Fruit fly (Drosophila melanogaster): ENCODE data around the gene CG6729.

CG6729 gene

dm6 chr2L:10703281-10703680, 40.5 kb downstream of the CG6729 start, which contains the start of gene CG6415 (continued):
- TF ChIP-seq CG33213 (GFP tag; optimal IDR thresholded peaks at IDR 0.05) (peak; percentile 44), Dip2 (GFP tag; IDR thresholded peaks at IDR 0.05) (no peak), CG31441 (GFP tag; IDR thresholded peaks at IDR 0.05) (peak; percentile 76), schlank (tag; optimal IDR thresholded peaks at IDR 0.05) (peak; percentile 25), HmgD (GFP tag; optimal IDR thresholded peaks at IDR 0.05) (no peak), fu2 (GFP tag; optimal IDR thresholded peaks at IDR 0.05) (peak; percentile 61), Deaf1 (tag; optimal IDR thresholded peaks at IDR 0.05) (no peak), sug (tag; optimal IDR thresholded peaks at IDR 0.05) (peak; percentile 92), pho (GFP tag; optimal IDR thresholded peaks at IDR 0.05) (peak; percentile 54), crol (GFP tag; IDR thresholded peaks at IDR 0.05) (0 out of 2 replicates have a peak, but pooled peaks have one; percentile 21), tgo (GFP tag; IDR thresholded peaks at IDR 0.05) (peak; percentile 71), Antp (GFP tag; optimal IDR thresholded peaks at IDR 0.05) (peak; percentile 56), CG15011 (GFP tag; optimal IDR thresholded peaks at IDR 0.05) (peak; percentile 46), CG6854 (GFP tag; optimal IDR thresholded peaks at IDR 0.05) (peak; percentile 47), CG8924 (tag; optimal IDR thresholded peaks at IDR 0.05) (peak; percentile 76), ken (GFP tag; IDR thresholded peaks at IDR 0.05) (peak; percentile 68), CG10654 (GFP tag; optimal IDR thresholded peaks at IDR 0.05) (peak; percentile 57), CG6175 (GFP tag; IDR thresholded peaks at IDR 0.05) (no peak), NC2β (GFP tag; optimal IDR thresholded peaks at IDR 0.05) (peak; percentile 48), her (GFP tag; optimal IDR thresholded peaks at IDR 0.05) (peak; percentile 76), CG3838 (GFP tag; optimal IDR thresholded peaks at IDR 0.05) (no peak), chm (GFP tag; IDR thresholded peaks at IDR 0.05) (peak; percentile 61; the same call in 1 of the 2 replicates), ara (GFP tag; IDR thresholded peaks at IDR 0.05) (peak; percentile 75), kay (GFP tag; optimal IDR thresholded peaks at IDR 0.05) (peak; percentile 11), grn (GFP tag; optimal IDR thresholded peaks at IDR 0.05) (peak; percentile 19), CG4282 (GFP tag; optimal IDR thresholded peaks at IDR 0.05) (no peak), CG8388 (GFP tag; optimal IDR thresholded peaks at IDR 0.05) (peak; percentile 72), BtbVII (GFP tag; optimal IDR thresholded peaks at IDR 0.05) (peak; percentile 73), CG9932 (GFP tag; IDR thresholded peaks at IDR 0.05) (peak; percentile 36; the same call in 1 of the 2 replicates), CTCF (GFP tag; optimal IDR thresholded peaks at IDR 0.05) (no peak), eve (GFP tag; optimal IDR thresholded peaks at IDR 0.05) (no peak), PHDP (tag; optimal IDR thresholded peaks at IDR 0.05) (peak; percentile 80), Optix (GFP tag; IDR thresholded peaks at IDR 0.05) (peak; percentile 42; the same call in 1 of the 3 replicates), nmo (GFP tag; optimal IDR thresholded peaks at IDR 0.05) (peak; percentile 81), Elba2 (GFP tag; optimal IDR thresholded peaks at IDR 0.05) (no peak), ac (GFP tag; optimal IDR thresholded peaks at IDR 0.05) (no peak), amos (GFP tag; IDR thresholded peaks at IDR 0.05; ENCODE audit: partially characterized antibody) (no peak), tio (GFP tag; optimal IDR thresholded peaks at IDR 0.05) (peak; percentile 36), pum (GFP tag; optimal IDR thresholded peaks at IDR 0.05) (peak; percentile 44), Pdp1 (GFP tag; optimal IDR thresholded peaks at IDR 0.05) (peak; percentile 38 to 77), seq (GFP tag; IDR thresholded peaks at IDR 0.05) (peak; percentile 73), H15 (GFP tag; IDR thresholded peaks at IDR 0.05) (peak; percentile 72; the same call in 2 of the 3 replicates), CG16813 (GFP tag; IDR thresholded peaks at IDR 0.05; ENCODE audit: partially characterized antibody) (no peak), sr (GFP tag; IDR thresholded peaks at IDR 0.05) (no peak), gsb-n (tag; optimal IDR thresholded peaks at IDR 0.05) (peak; percentile 70), dimm (GFP tag; IDR thresholded peaks at IDR 0.05) (no peak), CG17912 (GFP tag; optimal IDR thresholded peaks at IDR 0.05) (no peak), CG30431 (GFP tag; optimal IDR thresholded peaks at IDR 0.05) (peak; percentile 54), ind (GFP tag; optimal IDR thresholded peaks at IDR 0.05) (peak; percentile 74), Sox100B (GFP tag; optimal IDR thresholded peaks at IDR 0.05) (peak; percentile 68), CG10431 (GFP tag; optimal IDR thresholded peaks at IDR 0.05) (no peak), Camta (GFP tag; optimal IDR thresholded peaks at IDR 0.05) (peak; percentile 64), CG13287 (GFP tag; IDR thresholded peaks at IDR 0.05; ENCODE audit: partially characterized antibody) (no peak)

Data from whole organism, embryonic.